Worm (Caenorhabditis elegans): ENCODE results near the gene rund-1.

DNA sequence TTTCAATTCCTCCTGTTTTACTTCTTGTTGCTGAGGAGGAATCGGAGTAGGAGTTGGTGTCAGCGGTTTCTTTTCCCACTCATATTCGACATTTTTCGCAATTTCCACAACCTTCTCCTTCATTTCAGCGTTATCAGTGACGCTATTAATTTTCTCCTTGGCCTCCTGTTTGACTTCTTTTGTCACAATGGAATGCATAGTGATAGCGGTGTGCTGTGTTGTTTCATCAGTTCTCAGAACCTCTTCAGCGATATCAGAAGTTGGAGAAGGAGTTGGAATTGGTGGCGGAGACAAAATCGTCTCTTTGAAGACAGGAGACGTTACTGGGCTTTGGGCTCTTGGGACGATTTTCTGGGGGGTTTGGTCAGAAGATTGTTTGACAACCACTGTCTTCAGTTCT lies 15.1 kb downstream of the rund-1 start:
- TF ChIP-seq fkh-10 (GFP tag; optimal IDR thresholded peaks at IDR 0.05) (no peak), hlh-11 (tag; optimal IDR thresholded peaks at IDR 0.05) (peak; percentile 53), ZK546.5 (tag; optimal IDR thresholded peaks at IDR 0.05) (no peak), ces-1 (GFP tag; optimal IDR thresholded peaks at IDR 0.05) (no peak), unc-62 (GFP tag; optimal IDR thresholded peaks at IDR 0.05 in 1 of 2) (peak in 1 of 2 experiments; percentile 80), unc-62 (tag; optimal IDR thresholded peaks at IDR 0.05) (no peak), pqm-1 (tag; optimal IDR thresholded peaks at IDR 0.05) (peak; percentile 94)
